Worm (Caenorhabditis elegans) whole organism, young adult: ENCODE data around the gene K08E4.7.

ENCODE experiments used
- C06A6.2 ChIP-seq: fragments of 200-800 bp; sonication (Bioruptor generic); conservative IDR thresholded peaks from 2 replicates; pipeline ENCODE4 v1.3.6; 2022; ENCODE audit warnings: missing genetic modification characterization, missing compliant biosample characterization
- F33H1.4 ChIP-seq: fragments of 200-800 bp; sonication (Bioruptor generic); IDR thresholded peaks from 2 replicates; pipeline ENCODE4 v1.3.6; 2022; ENCODE audit warnings: missing genetic modification reagents, missing genetic modification characterization, missing compliant biosample characterization
- F37B4.10 ChIP-seq: fragments of 200-800 bp; sonication (Bioruptor generic); IDR thresholded peaks from 2 replicates; pipeline ENCODE4 v1.3.6; 2022; ENCODE audit warnings: missing genetic modification characterization, missing compliant biosample characterization
- F49E8.2 ChIP-seq: sonication (generic microtip); optimal IDR thresholded peaks from 3 replicates; lab custom pipeline; 2017; ENCODE audit warnings: missing genetic modification characterization, mild to moderate bottlenecking, missing compliant biosample characterization, antibody characterized with exemption, moderate library complexity; ENCODE audit not compliant: insufficient read depth
- F57C9.4 ChIP-seq: sonication (generic microtip); optimal IDR thresholded peaks from 2 replicates; lab custom pipeline; 2017; ENCODE audit warnings: mild to moderate bottlenecking, missing genetic modification characterization, missing compliant biosample characterization
- K11D2.4 ChIP-seq: fragments of 200-800 bp; sonication (Bioruptor generic); IDR thresholded peaks from 2 replicates; pipeline ENCODE4 v1.3.6; 2022; ENCODE audit warnings: missing genetic modification reagents, missing genetic modification characterization, missing compliant biosample characterization
- K12H6.12 ChIP-seq: fragments of 200-800 bp; sonication (Bioruptor generic); optimal IDR thresholded peaks from 2 replicates; lab custom pipeline; 2018; ENCODE audit warnings: mild to moderate bottlenecking, missing genetic modification characterization, missing compliant biosample characterization
- T07F8.4 ChIP-seq: sonication (generic microtip); optimal IDR thresholded peaks from 2 replicates; lab custom pipeline; 2016; ENCODE audit warnings: mild to moderate bottlenecking, missing genetic modification characterization, moderate library complexity, missing compliant biosample characterization
- T26A5.8 ChIP-seq: sonication (generic microtip); optimal IDR thresholded peaks from 2 replicates; lab custom pipeline; 2016; ENCODE audit warnings: missing genetic modification characterization, missing compliant biosample characterization
- Y53G8AR.9 ChIP-seq: fragments of 200-800 bp; sonication (Bioruptor generic); conservative IDR thresholded peaks from 2 replicates; pipeline ENCODE4 v1.3.6; 2022; ENCODE audit warnings: missing genetic modification reagents, missing genetic modification characterization, missing compliant biosample characterization
- Y56A3A.18 ChIP-seq: fragments of 200-800 bp; sonication (Bioruptor generic); IDR thresholded peaks from 2 replicates; pipeline ENCODE4 v1.3.6; 2022; ENCODE audit warnings: missing genetic modification reagents, missing genetic modification characterization, missing compliant biosample characterization
- Y95B8A.8 ChIP-seq: fragments of 200-800 bp; sonication (Bioruptor generic); IDR thresholded peaks from 2 replicates; pipeline ENCODE4 v1.3.6; 2022; ENCODE audit warnings: missing genetic modification reagents, missing genetic modification characterization, missing compliant biosample characterization
- ZK185.1 ChIP-seq: sonication (generic microtip); optimal IDR thresholded peaks from 2 replicates; lab custom pipeline; 2016; ENCODE audit warnings: mild to moderate bottlenecking, missing genetic modification characterization, missing compliant biosample characterization; ENCODE audit not compliant: poor library complexity, severe bottlenecking
- akir-1 ChIP-seq: fragments of 200-800 bp; sonication (Bioruptor generic); optimal IDR thresholded peaks from 2 replicates; lab custom pipeline; 2018; ENCODE audit warnings: mild to moderate bottlenecking, missing genetic modification characterization, moderate library complexity, missing compliant biosample characterization
- attf-5 ChIP-seq: fragments of 200-800 bp; sonication (Bioruptor generic); optimal IDR thresholded peaks from 2 replicates; lab custom pipeline; 2018; ENCODE audit warnings: mild to moderate bottlenecking, missing genetic modification characterization, missing compliant biosample characterization
- bed-1 ChIP-seq: fragments of 200-800 bp; sonication (Bioruptor generic); IDR thresholded peaks from 2 replicates; pipeline ENCODE4 v1.3.6; 2022; ENCODE audit warnings: missing genetic modification reagents, missing genetic modification characterization, missing compliant biosample characterization
- ceh-40 ChIP-seq: fragments of 200-800 bp; sonication (Bioruptor generic); IDR thresholded peaks from 2 replicates; pipeline ENCODE4 v1.3.6; 2022; ENCODE audit warnings: missing genetic modification characterization, missing compliant biosample characterization
- ceh-58 ChIP-seq: fragments of 200-800 bp; sonication (Bioruptor generic); IDR thresholded peaks from 2 replicates; pipeline ENCODE4 v1.3.6; 2022; ENCODE audit warnings: missing genetic modification characterization, missing compliant biosample characterization
- ceh-79 ChIP-seq: sonication (generic microtip); optimal IDR thresholded peaks from 2 replicates; lab custom pipeline; 2017; ENCODE audit warnings: mild to moderate bottlenecking, missing genetic modification characterization, missing compliant biosample characterization
- die-1 ChIP-seq: sonication (generic microtip); optimal IDR thresholded peaks from 2 replicates; lab custom pipeline; 2016; ENCODE audit warnings: missing genotype, mild to moderate bottlenecking, missing genetic modification characterization, missing compliant biosample characterization
- fkh-3 ChIP-seq: sonication (generic microtip); optimal IDR thresholded peaks from 2 replicates; lab custom pipeline; 2016; ENCODE audit warnings: mild to moderate bottlenecking, missing genetic modification characterization, missing compliant biosample characterization
- gei-17 ChIP-seq: fragments of 200-800 bp; sonication (Bioruptor generic); optimal IDR thresholded peaks from 2 replicates; lab custom pipeline; 2018; ENCODE audit warnings: mild to moderate bottlenecking, missing genetic modification characterization, missing compliant biosample characterization
- him-1 ChIP-seq: sonication (generic microtip); optimal IDR thresholded peaks from 2 replicates; lab custom pipeline; 2016; ENCODE audit warnings: missing genotype, missing genetic modification reagents, missing genetic modification characterization, missing compliant biosample characterization
- hlh-12 ChIP-seq: sonication (generic microtip); optimal IDR thresholded peaks from 2 replicates; lab custom pipeline; 2016; ENCODE audit warnings: missing genetic modification characterization, missing compliant biosample characterization
- hmg-1.2 ChIP-seq: fragments of 200-800 bp; sonication (Bioruptor generic); IDR thresholded peaks from 2 replicates; pipeline ENCODE4 v1.3.6; 2022; ENCODE audit warnings: missing genetic modification reagents, missing genetic modification characterization, missing compliant biosample characterization
- hmg-20 ChIP-seq: fragments of 200-800 bp; sonication (Bioruptor generic); IDR thresholded peaks from 2 replicates; pipeline ENCODE4 v1.3.6; 2022; ENCODE audit warnings: missing genetic modification reagents, missing genetic modification characterization, missing compliant biosample characterization
- lag-1 ChIP-seq: fragments of 200-800 bp; sonication (Bioruptor generic); IDR thresholded peaks from 2 replicates; pipeline ENCODE4 v1.3.6; 2022; ENCODE audit warnings: missing genetic modification reagents, missing genetic modification characterization, missing compliant biosample characterization
- let-526 ChIP-seq: fragments of 200-800 bp; sonication (Bioruptor generic); IDR thresholded peaks from 2 replicates; pipeline ENCODE4 v1.3.6; 2022; ENCODE audit warnings: missing genetic modification reagents, missing genetic modification characterization, missing compliant biosample characterization
- lin-35 ChIP-seq, 3 experiments: fragments of 150-350 bp in 2 of 3; sonication (generic microtip) in 1 of 3; optimal IDR thresholded peaks; 2 replicates each; lab custom pipeline; 2014 to 2018; ENCODE audit warnings: missing biosample characterization in 3 of 3, missing genetic modification characterization in 3 of 3, missing genetic modification reagents in 3 of 3
- lin-40 ChIP-seq: sonication (generic microtip); optimal IDR thresholded peaks from 2 replicates; lab custom pipeline; 2016; ENCODE audit warnings: missing genetic modification characterization, mild to moderate bottlenecking, missing compliant biosample characterization, missing genotype, missing genetic modification reagents
- lin-54 ChIP-seq: fragments of 200-800 bp; sonication (Bioruptor generic); optimal IDR thresholded peaks from 2 replicates; lab custom pipeline; 2018; ENCODE audit warnings: mild to moderate bottlenecking, missing genetic modification characterization, missing compliant biosample characterization
- lir-1 ChIP-seq: fragments of 200-800 bp; sonication (Bioruptor generic); conservative IDR thresholded peaks from 2 replicates; pipeline ENCODE4 v1.3.6; 2022; ENCODE audit warnings: missing genetic modification reagents, missing genetic modification characterization, missing compliant biosample characterization
- lsl-1 ChIP-seq: fragments of 200-800 bp; sonication (Bioruptor generic); optimal IDR thresholded peaks from 2 replicates; lab custom pipeline; 2018; ENCODE audit warnings: mild to moderate bottlenecking, missing genetic modification characterization, moderate library complexity, missing compliant biosample characterization
- madf-10 ChIP-seq: sonication (generic microtip); optimal IDR thresholded peaks from 2 replicates; lab custom pipeline; 2016; ENCODE audit warnings: mild to moderate bottlenecking, missing genetic modification characterization, missing compliant biosample characterization
- mel-28 ChIP-seq: sonication (generic microtip); optimal IDR thresholded peaks from 2 replicates; lab custom pipeline; 2016; ENCODE audit warnings: borderline replicate concordance, mild to moderate bottlenecking, missing genetic modification characterization, missing compliant biosample characterization
- nhr-120 ChIP-seq: fragments of 200-800 bp; sonication (Bioruptor generic); IDR thresholded peaks from 2 replicates; pipeline ENCODE4 v1.3.6; 2022; ENCODE audit warnings: missing genetic modification characterization, missing compliant biosample characterization
- nhr-179 ChIP-seq: sonication (generic microtip); optimal IDR thresholded peaks from 2 replicates; lab custom pipeline; 2016; ENCODE audit warnings: mild to moderate bottlenecking, missing genetic modification characterization, missing compliant biosample characterization
- pbrm-1 ChIP-seq: fragments of 200-800 bp; sonication (Bioruptor generic); IDR thresholded peaks from 2 replicates; pipeline ENCODE4 v1.3.6; 2022; ENCODE audit warnings: missing genetic modification reagents, missing genetic modification characterization, missing compliant biosample characterization
- rec-8 ChIP-seq, 2 experiments: sonication (generic microtip); optimal IDR thresholded peaks; 2 replicates each; lab custom pipeline; 2016; ENCODE audit warnings: mild to moderate bottlenecking in 2 of 2, missing genetic modification characterization in 2 of 2, missing genetic modification reagents in 2 of 2, missing genotype in 2 of 2, missing biosample characterization in 1 of 2, missing compliant biosample characterization in 1 of 2, moderate library complexity in 1 of 2
- sdz-38 ChIP-seq: sonication (generic microtip); optimal IDR thresholded peaks from 2 replicates; lab custom pipeline; 2016; ENCODE audit warnings: missing genotype, missing genetic modification characterization, missing compliant biosample characterization
- snpc-4 ChIP-seq, 5 experiments: fragments of 150-350 bp in 1 of 5; sonication (generic microtip) in 4 of 5; optimal IDR thresholded peaks; 2 replicates each; lab custom pipeline; 2014 to 2018; ENCODE audit warnings: missing genetic modification characterization in 5 of 5, missing biosample characterization in 3 of 5, antibody characterized with exemption in 2 of 5, mild to moderate bottlenecking in 2 of 5, missing compliant biosample characterization in 2 of 5, missing genotype in 2 of 5, moderate library complexity in 2 of 5, missing genetic modification reagents in 1 of 5
- tbp1 ChIP-seq: fragments of 200-800 bp; sonication (Bioruptor generic); optimal IDR thresholded peaks from 2 replicates; lab custom pipeline; 2018; ENCODE audit warnings: mild to moderate bottlenecking, missing genetic modification characterization, missing compliant biosample characterization
- tlf-1 ChIP-seq: fragments of 200-800 bp; sonication (Bioruptor generic); optimal IDR thresholded peaks from 2 replicates; lab custom pipeline; 2018; ENCODE audit warnings: mild to moderate bottlenecking, missing genetic modification characterization, missing compliant biosample characterization
- xnd-1 ChIP-seq: sonication (generic microtip); optimal IDR thresholded peaks from 2 replicates; lab custom pipeline; 2016; ENCODE audit warnings: missing genotype, missing genetic modification reagents, missing genetic modification characterization, missing compliant biosample characterization
- zfh-2 ChIP-seq: fragments of 200-800 bp; sonication (Bioruptor generic); conservative IDR thresholded peaks from 2 replicates; pipeline ENCODE4 v1.3.6; 2022; ENCODE audit warnings: missing genetic modification reagents, missing genetic modification characterization, missing compliant biosample characterization
- ztf-18 ChIP-seq: sonication (generic microtip); optimal IDR thresholded peaks from 2 replicates; lab custom pipeline; 2016; ENCODE audit warnings: missing genotype, mild to moderate bottlenecking, missing genetic modification characterization, missing compliant biosample characterization
- ztf-26 ChIP-seq: sonication (generic microtip); optimal IDR thresholded peaks from 2 replicates; lab custom pipeline; 2017; ENCODE audit warnings: missing genetic modification characterization, missing compliant biosample characterization
- ztf-6 ChIP-seq: fragments of 200-800 bp; sonication (Bioruptor generic); IDR thresholded peaks from 2 replicates; pipeline ENCODE4 v1.3.6; 2022; ENCODE audit warnings: missing genetic modification reagents, missing genetic modification characterization, missing compliant biosample characterization

The K08E4.7 gene

DNA sequence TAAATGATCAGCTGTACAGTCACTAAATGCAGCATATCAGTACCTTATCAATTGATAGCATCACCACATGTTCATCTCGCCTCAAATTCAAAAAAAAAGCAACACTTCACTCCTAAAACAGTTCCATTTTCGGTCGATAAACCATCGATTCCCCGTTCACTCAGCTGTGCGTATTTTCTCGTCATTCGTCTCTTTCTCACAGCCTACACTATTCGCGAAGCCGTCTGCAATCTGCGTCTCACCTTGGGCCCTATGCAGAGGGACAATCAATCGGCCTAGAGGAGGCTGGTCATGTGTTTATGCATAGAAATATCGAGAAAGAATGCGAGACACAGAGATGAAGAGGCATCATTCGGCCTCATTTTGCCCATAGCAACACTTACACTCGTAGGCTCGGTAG lies 43.2 kb upstream of the K08E4.7 start (continued):
- TF ChIP-seq rec-8 (tag; optimal IDR thresholded peaks at IDR 0.05; lab: Kevin White, UChicago) (no peak), nhr-120 (GFP tag; lab: Robert Waterston, UW) (no peak), F49E8.2 (tag; lab: Kevin White, UChicago) (no peak), bed-1 (GFP tag; lab: Robert Waterston, UW) (no peak), tbp1 (GFP tag; lab: Kevin White, UChicago) (peak; percentile 62), ceh-79 (no peak), Y95B8A.8 (GFP tag; lab: Robert Waterston, UW) (peak; percentile 48; the same call in 1 of the 2 replicates), lir-1 (GFP tag; lab: Robert Waterston, UW) (no peak; the same call in 1 of the 2 replicates), gei-17 (GFP tag; lab: Kevin White, UChicago) (peak; percentile 74), snpc-4 (GFP tag; optimal IDR thresholded peaks at IDR 0.05; lab: Kevin White, UChicago) (no peak), snpc-4 (tag; optimal IDR thresholded peaks at IDR 0.05; lab: Kevin White, UChicago) (peak in 2 of 4 experiments; percentile 50 to 58), lin-35 (GFP tag; optimal IDR thresholded peaks at IDR 0.05; lab: Kevin White, UChicago) (peak in 1 of 3 experiments; percentile 67), tlf-1 (GFP tag; lab: Kevin White, UChicago) (peak; percentile 65), lin-40 (tag; lab: Kevin White, UChicago) (peak; percentile 91), hlh-12 (no peak), K11D2.4 (GFP tag; lab: Robert Waterston, UW) (peak; percentile 77), pbrm-1 (GFP tag; lab: Robert Waterston, UW) (peak; percentile 59), lin-54 (peak; percentile 70), let-526 (GFP tag; lab: Robert Waterston, UW) (0 out of 2 replicates have a peak, but pooled peaks have one; percentile 22), lag-1 (GFP tag; lab: Robert Waterston, UW) (no peak), K12H6.12 (tag; lab: Kevin White, UChicago) (peak; percentile 77), F33H1.4 (GFP tag; lab: Robert Waterston, UW) (no peak), ceh-58 (GFP tag; lab: Robert Waterston, UW) (no peak), ZK185.1 (tag; lab: Kevin White, UChicago) (peak; percentile 63), him-1 (no peak), die-1 (tag; lab: Kevin White, UChicago) (no peak), akir-1 (GFP tag; lab: Kevin White, UChicago) (no peak), T26A5.8 (tag; lab: Kevin White, UChicago) (no peak), ztf-18 (tag; lab: Kevin White, UChicago) (peak; percentile 43), zfh-2 (peak; percentile 82), Y53G8AR.9 (no peak; the same call in 1 of the 2 replicates), C06A6.2 (GFP tag; lab: Robert Waterston, UW) (0 out of 2 replicates have a peak, but pooled peaks have one; percentile 64), T07F8.4 (tag; lab: Kevin White, UChicago) (peak; percentile 12), hmg-1.2 (GFP tag; lab: Robert Waterston, UW) (peak; percentile 96), ztf-6 (GFP tag; lab: Robert Waterston, UW) (no peak), madf-10 (tag; lab: Kevin White, UChicago) (peak; percentile 80), lsl-1 (GFP tag; lab: Kevin White, UChicago) (no peak), attf-5 (GFP tag; lab: Kevin White, UChicago) (peak; percentile 97), hmg-20 (0 out of 2 replicates have a peak, but pooled peaks have one; percentile 33), Y56A3A.18 (GFP tag; lab: Robert Waterston, UW) (peak; percentile 50; the same call in 1 of the 2 replicates), mel-28 (no peak), nhr-179 (tag; lab: Kevin White, UChicago) (no peak), ceh-40 (no peak), F57C9.4 (tag; lab: Kevin White, UChicago) (no peak), sdz-38 (tag; lab: Kevin White, UChicago) (no peak), ztf-26 (tag; lab: Kevin White, UChicago) (peak; percentile 72), F37B4.10 (GFP tag; lab: Robert Waterston, UW) (no peak), fkh-3 (peak; percentile 52), xnd-1 (tag; lab: Kevin White, UChicago) (no peak)
